Fruit fly (Drosophila melanogaster): ENCODE results near the gene ND-15.

ND-15 gene

DNA sequence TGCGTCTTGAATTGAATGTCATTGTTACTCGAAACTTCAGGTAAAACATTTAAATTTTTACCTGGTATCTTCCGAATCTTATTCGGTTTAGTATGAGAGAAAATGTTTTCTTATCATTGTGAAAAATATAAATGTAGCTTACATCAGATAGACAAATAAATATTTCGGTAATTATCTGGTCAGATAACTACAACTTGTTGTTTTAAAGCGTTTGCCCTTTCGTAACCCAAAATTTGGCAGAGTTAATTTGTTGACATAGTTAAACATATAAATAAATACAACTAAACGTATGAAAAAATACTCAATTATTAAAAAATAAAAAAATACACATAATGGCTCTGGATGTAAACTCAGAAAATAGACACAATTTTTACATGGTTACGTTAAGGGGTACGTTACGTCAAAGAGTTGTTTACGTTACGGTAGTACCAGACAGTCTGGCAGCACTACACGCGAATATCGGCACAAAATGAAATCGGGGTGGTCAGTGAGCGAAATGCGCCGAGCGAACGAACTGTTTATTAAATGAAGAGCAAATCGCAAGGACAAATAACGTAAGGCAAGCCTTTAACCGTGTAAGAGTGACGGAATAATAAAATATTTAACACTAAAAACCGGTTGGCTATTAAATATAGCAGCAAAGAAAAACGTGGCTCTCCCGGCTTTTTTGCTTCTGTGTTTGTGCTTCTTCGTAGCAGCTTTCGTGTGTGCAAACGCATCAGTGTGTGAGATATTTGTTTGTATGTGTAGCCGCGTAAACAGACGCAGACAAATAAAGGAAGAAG is 68.0 kb downstream of the ND-15 start (continued):
- TF ChIP-seq CG16779 (GFP tag; IDR thresholded peaks at IDR 0.05) (no peak), CG3726 (GFP tag; IDR thresholded peaks at IDR 0.05) (no peak), nerfin-2 (GFP tag; IDR thresholded peaks at IDR 0.05; ENCODE audit: partially characterized antibody) (no peak), dmrt99B (tag; optimal IDR thresholded peaks at IDR 0.05) (no peak), ash1 (GFP tag; optimal IDR thresholded peaks at IDR 0.05) (peak; percentile 39), repo (GFP tag; optimal IDR thresholded peaks at IDR 0.05) (no peak), en (GFP tag; optimal IDR thresholded peaks at IDR 0.05) (no peak), CG13123 (GFP tag; optimal IDR thresholded peaks at IDR 0.05) (no peak), prd (optimal IDR thresholded peaks at IDR 0.05) (no peak), prd (GFP tag; IDR thresholded peaks at IDR 0.05) (no peak), CG7786 (GFP tag; optimal IDR thresholded peaks at IDR 0.05) (no peak), salm (tag; optimal IDR thresholded peaks at IDR 0.05) (no peak), Dfd (GFP tag; optimal IDR thresholded peaks at IDR 0.05) (no peak), dpn (GFP tag; optimal IDR thresholded peaks at IDR 0.05) (no peak), odd (GFP tag; optimal IDR thresholded peaks at IDR 0.05) (no peak), insv (GFP tag; optimal IDR thresholded peaks at IDR 0.05) (no peak), CG16863 (GFP tag; optimal IDR thresholded peaks at IDR 0.05) (no peak), gcm2 (GFP tag; optimal IDR thresholded peaks at IDR 0.05) (no peak), da (GFP tag; optimal IDR thresholded peaks at IDR 0.05) (no peak), CG3407 (GFP tag; optimal IDR thresholded peaks at IDR 0.05) (no peak), gt (GFP tag; IDR thresholded peaks at IDR 0.05) (no peak), ind (GFP tag; optimal IDR thresholded peaks at IDR 0.05) (no peak), CG6791 (GFP tag; IDR thresholded peaks at IDR 0.05; ENCODE audit: partially characterized antibody) (no peak; the same call in 2 of the 3 replicates), sd (tag; optimal IDR thresholded peaks at IDR 0.05) (no peak), CG9932 (GFP tag; IDR thresholded peaks at IDR 0.05) (no peak), NfI (GFP tag; optimal IDR thresholded peaks at IDR 0.05) (no peak), knrl (GFP tag; IDR thresholded peaks at IDR 0.05; ENCODE audit: partially characterized antibody) (no peak; the same call in 2 of the 3 replicates), CG13775 (GFP tag; optimal IDR thresholded peaks at IDR 0.05) (no peak), CG18262 (tag; optimal IDR thresholded peaks at IDR 0.05) (no peak), CG34376 (GFP tag; optimal IDR thresholded peaks at IDR 0.05) (peak; percentile 45), Sry-β (GFP tag; optimal IDR thresholded peaks at IDR 0.05) (no peak), CG1647 (GFP tag; optimal IDR thresholded peaks at IDR 0.05) (no peak), ara (GFP tag; IDR thresholded peaks at IDR 0.05) (no peak), pfk (GFP tag; optimal IDR thresholded peaks at IDR 0.05) (no peak), Bteb2 (GFP tag; optimal IDR thresholded peaks at IDR 0.05) (no peak), shn (GFP tag; optimal IDR thresholded peaks at IDR 0.05) (no peak), CG6813 (GFP tag; optimal IDR thresholded peaks at IDR 0.05) (no peak), Sry-δ (GFP tag; optimal IDR thresholded peaks at IDR 0.05) (peak; percentile 9), stc (GFP tag; IDR thresholded peaks at IDR 0.05) (no peak), D19A (tag; optimal IDR thresholded peaks at IDR 0.05) (peak; percentile 6), CG7556 (GFP tag; optimal IDR thresholded peaks at IDR 0.05) (no peak), CG12299 (tag; optimal IDR thresholded peaks at IDR 0.05) (no peak), CG10267 (tag; optimal IDR thresholded peaks at IDR 0.05) (peak; percentile 3), CG17612 (GFP tag; IDR thresholded peaks at IDR 0.05) (no peak), cato (GFP tag; optimal IDR thresholded peaks at IDR 0.05; ENCODE audit: borderline replicate concordance) (no peak), pzg (GFP tag; optimal IDR thresholded peaks at IDR 0.05) (peak; percentile 41), CG8478 (optimal IDR thresholded peaks at IDR 0.05) (no peak), Tbp (GFP tag; optimal IDR thresholded peaks at IDR 0.05) (no peak), zfh2 (GFP tag; optimal IDR thresholded peaks at IDR 0.05) (no peak), CG14050 (GFP tag; IDR thresholded peaks at IDR 0.05) (no peak), abd-A (tag; optimal IDR thresholded peaks at IDR 0.05) (no peak)
